Worm (Caenorhabditis elegans): ENCODE data around the gene inx-10.

The inx-10 gene

ce11 chrV:9175218-9175837, 31.9 kb downstream of the inx-10 start, which contains the start of gene spas-1 (continued):
- TF ChIP-seq tlp-1 (tag; optimal IDR thresholded peaks at IDR 0.05) (no peak), fkh-8 (tag; optimal IDR thresholded peaks at IDR 0.05) (peak; percentile 77), nhr-237 (tag; optimal IDR thresholded peaks at IDR 0.05) (no peak), pag-3 (tag; optimal IDR thresholded peaks at IDR 0.05; ENCODE audit: borderline replicate concordance, insufficient read depth) (peak; percentile 19), blmp-1 (tag; optimal IDR thresholded peaks at IDR 0.05) (peak; percentile 90), sox-4 (tag; optimal IDR thresholded peaks at IDR 0.05) (peak; percentile 78), nhr-84 (tag; optimal IDR thresholded peaks at IDR 0.05) (no peak), xbp-1 (tag; optimal IDR thresholded peaks at IDR 0.05) (peak; percentile 92), nhr-85 (tag) (peak; percentile 95), lsy-2 (tag; optimal IDR thresholded peaks at IDR 0.05) (peak; percentile 92 to 93), lin-39 (tag; optimal IDR thresholded peaks at IDR 0.05) (peak; percentile 94), ztf-11 (tag; optimal IDR thresholded peaks at IDR 0.05) (peak in 1 of 2 experiments; percentile 62), lin-35 (GFP tag; optimal IDR thresholded peaks at IDR 0.05) (peak; percentile 98 to 99), unc-86 (tag; optimal IDR thresholded peaks at IDR 0.05) (peak; percentile 88), swsn-7 (tag; optimal IDR thresholded peaks at IDR 0.05) (peak; percentile 92), nhr-90 (tag; optimal IDR thresholded peaks at IDR 0.05; ENCODE audit: poor library complexity) (peak; percentile 92), jun-1 (tag; optimal IDR thresholded peaks at IDR 0.05) (peak; percentile 83), ztf-4 (tag; optimal IDR thresholded peaks at IDR 0.05) (peak; percentile 76), elt-2 (tag; optimal IDR thresholded peaks at IDR 0.05) (peak; percentile 81), isw-1 (GFP tag; IDR thresholded peaks at IDR 0.05) (peak; percentile 82), nhr-20 (tag; optimal IDR thresholded peaks at IDR 0.05) (peak; percentile 97), aly-2 (tag; optimal IDR thresholded peaks at IDR 0.05) (peak; percentile 66), grh-1 (GFP tag; IDR thresholded peaks at IDR 0.05) (peak; percentile 81), fkh-4 (tag; optimal IDR thresholded peaks at IDR 0.05; ENCODE audit: borderline replicate concordance) (no peak), fkh-10 (GFP tag; optimal IDR thresholded peaks at IDR 0.05) (peak; percentile 37), fos-1 (tag; optimal IDR thresholded peaks at IDR 0.05) (peak; percentile 75), egl-27 (tag; optimal IDR thresholded peaks at IDR 0.05) (no peak), C04F5.9 (tag; optimal IDR thresholded peaks at IDR 0.05) (peak; percentile 70), dpl-1 (GFP tag; optimal IDR thresholded peaks at IDR 0.05) (peak; percentile 98), ets-5 (GFP tag; IDR thresholded peaks at IDR 0.05) (no peak), elt-3 (tag; optimal IDR thresholded peaks at IDR 0.05) (peak in 3 of 6 experiments; percentile 47 to 87 (median 87)), sup-37 (GFP tag; optimal IDR thresholded peaks at IDR 0.05) (peak; percentile 21), nhr-11 (tag; optimal IDR thresholded peaks at IDR 0.05) (peak; percentile 84), lir-3 (tag; optimal IDR thresholded peaks at IDR 0.05; ENCODE audit: poor library complexity) (peak; percentile 66), snu-23 (GFP tag; optimal IDR thresholded peaks at IDR 0.05) (peak; percentile 93), aha-1 (tag; optimal IDR thresholded peaks at IDR 0.05) (no peak), dsc-1 (tag; optimal IDR thresholded peaks at IDR 0.05) (peak; percentile 85), efl-1 (optimal IDR thresholded peaks at IDR 0.05) (peak; percentile 89 to 98), efl-1 (GFP tag; optimal IDR thresholded peaks at IDR 0.05 in 1 of 2) (peak; percentile 97 to 100), nhr-28 (tag; optimal IDR thresholded peaks at IDR 0.05) (no peak), ama-1 (optimal IDR thresholded peaks at IDR 0.05) (peak; percentile 77), hlh-17 (GFP tag; optimal IDR thresholded peaks at IDR 0.05; ENCODE audit: borderline replicate concordance) (no peak), mab-9 (GFP tag; IDR thresholded peaks at IDR 0.05) (no peak), ceh-8 (GFP tag; optimal IDR thresholded peaks at IDR 0.05) (peak; percentile 68), unc-62 (GFP tag; optimal IDR thresholded peaks at IDR 0.05) (peak; percentile 42), ceh-88 (GFP tag; IDR thresholded peaks at IDR 0.05) (0 out of 2 replicates have a peak, but pooled peaks have one; percentile 36)
